Fruit fly (Drosophila melanogaster) whole organism, embryonic: ENCODE measurements around the gene Sptr.
A peak's percentile ranks its signal among the peaks of the same experiment; 100 is the strongest.

ENCODE experiments used
- CG11456 ChIP-seq: fragments of 200-800 bp; sonication (Bioruptor generic); IDR thresholded peaks from 3 replicates; pipeline ENCODE4 v1.3.6; 2022; ENCODE audit warnings: missing biosample characterization, missing genetic modification characterization
- CG13624 ChIP-seq: fragments of 200-800 bp; sonication (Bioruptor generic); optimal IDR thresholded peaks from 2 replicates; lab custom pipeline; 2016; ENCODE audit warnings: missing biosample characterization, missing genetic modification characterization
- CG14014 ChIP-seq: fragments of 200-800 bp; sonication (Bioruptor generic); IDR thresholded peaks from 2 replicates; pipeline ENCODE4 v1.3.6; 2022; ENCODE audit warnings: missing biosample characterization, missing genetic modification characterization
- CG17361 ChIP-seq: fragments of 200-800 bp; sonication (Bioruptor generic); IDR thresholded peaks from 3 replicates; pipeline ENCODE4 v1.3.6; 2022; ENCODE audit warnings: missing biosample characterization, missing genetic modification characterization
- CG30403 ChIP-seq: fragments of 200-800 bp; sonication (Bioruptor generic); optimal IDR thresholded peaks from 3 replicates; lab custom pipeline; 2016; ENCODE audit warnings: missing biosample characterization, missing genetic modification characterization
- CG5180 ChIP-seq: fragments of 200-800 bp; sonication (Bioruptor generic); optimal IDR thresholded peaks from 3 replicates; lab custom pipeline; 2017; ENCODE audit warnings: missing biosample characterization, missing genetic modification characterization, mild to moderate bottlenecking, moderate library complexity, missing genetic modification reagents
- CG8359 ChIP-seq: fragments of 200-800 bp; sonication (Bioruptor generic); optimal IDR thresholded peaks from 2 replicates; lab custom pipeline; 2017; ENCODE audit warnings: missing biosample characterization, mild to moderate bottlenecking, missing genetic modification characterization, borderline replicate concordance
- H2.0 ChIP-seq: fragments of 200-800 bp; sonication (Bioruptor generic); IDR thresholded peaks from 2 replicates; pipeline ENCODE4 v1.3.6; 2022; ENCODE audit warnings: missing biosample characterization, missing genetic modification characterization
- HLH4C ChIP-seq: fragments of 200-800 bp; sonication (Bioruptor generic); IDR thresholded peaks from 3 replicates; pipeline ENCODE4 v1.3.6; 2022; ENCODE audit warnings: missing biosample characterization, missing genetic modification characterization; ENCODE audit not compliant: partially characterized antibody
- grn ChIP-seq: fragments of 200-800 bp; sonication (Bioruptor generic); optimal IDR thresholded peaks from 3 replicates; lab custom pipeline; 2017; ENCODE audit warnings: missing biosample characterization, missing genetic modification characterization
- nmo ChIP-seq: fragments of 200-800 bp; sonication (Bioruptor generic); optimal IDR thresholded peaks from 2 replicates; lab custom pipeline; 2018; ENCODE audit warnings: missing biosample characterization, mild to moderate bottlenecking, missing genetic modification characterization, moderate library complexity
- sens-2 ChIP-seq: fragments of 200-800 bp; sonication (Bioruptor generic); IDR thresholded peaks from 2 replicates; pipeline ENCODE4 v1.3.6; 2022; ENCODE audit warnings: missing biosample characterization, missing genetic modification characterization

dm6 chrX:8493473-8493872 is 29.2 kb upstream of the Sptr start:
- TF ChIP-seq CG30403 (GFP tag; lab: Kevin White, UChicago) (peak; percentile 4), CG14014 (GFP tag; lab: Robert Waterston, UW) (peak; percentile 47; the same call in 1 of the 2 replicates), CG17361 (GFP tag; lab: Robert Waterston, UW) (no peak), nmo (peak; percentile 61), CG11456 (peak; percentile 58; the same call in 1 of the 3 replicates), CG5180 (GFP tag; lab: Kevin White, UChicago) (no peak), H2.0 (GFP tag; lab: Robert Waterston, UW) (peak; percentile 54), CG13624 (GFP tag; lab: Kevin White, UChicago) (peak; percentile 70), HLH4C (GFP tag; lab: Robert Waterston, UW) (no peak), sens-2 (GFP tag; lab: Robert Waterston, UW) (no peak), CG8359 (GFP tag; lab: Kevin White, UChicago) (no peak), grn (no peak)
